Worm (Caenorhabditis elegans) whole organism, L1 larva: ENCODE measurements around the gene F16B12.1.

ENCODE experiments used
- C04F5.9 ChIP-seq: sonication (generic microtip); optimal IDR thresholded peaks from 2 replicates; lab custom pipeline; 2016; ENCODE audit warnings: missing genetic modification characterization, missing compliant biosample characterization
- C16A3.4 ChIP-seq: fragments of 150-350 bp; optimal IDR thresholded peaks from 2 replicates; lab custom pipeline; 2014; ENCODE audit warnings: missing biosample characterization, missing genetic modification characterization
- F16B12.6 ChIP-seq: fragments of 150-350 bp; optimal IDR thresholded peaks from 2 replicates; lab custom pipeline; 2014; ENCODE audit warnings: missing biosample characterization, missing genetic modification characterization
- ama-1 ChIP-seq: fragments of 150-350 bp; optimal IDR thresholded peaks from 2 replicates; lab custom pipeline; 2014
- blmp-1 ChIP-seq: fragments of 150-350 bp; optimal IDR thresholded peaks from 2 replicates; lab custom pipeline; 2014; ENCODE audit warnings: missing biosample characterization, missing genetic modification characterization
- ceh-63 ChIP-seq: fragments of 200-800 bp; sonication (Bioruptor generic); optimal IDR thresholded peaks from 2 replicates; lab custom pipeline; 2018; ENCODE audit warnings: mild to moderate bottlenecking, missing genetic modification characterization, missing compliant biosample characterization
- ceh-88 ChIP-seq: fragments of 200-800 bp; sonication (Bioruptor generic); IDR thresholded peaks from 2 replicates; pipeline ENCODE4 v1.3.6; 2022; ENCODE audit warnings: missing genetic modification characterization, missing compliant biosample characterization
- dpl-1 ChIP-seq, 3 experiments: fragments of 150-350 bp in 2 of 3; sonication (generic microtip) in 1 of 3; optimal IDR thresholded peaks; 2 replicates each; lab custom pipeline; 2014 to 2017; ENCODE audit warnings: missing biosample characterization in 3 of 3, missing genetic modification characterization in 3 of 3, missing genetic modification reagents in 3 of 3
- dsc-1 ChIP-seq: sonication (generic microtip); optimal IDR thresholded peaks from 2 replicates; lab custom pipeline; 2016; ENCODE audit warnings: mild to moderate bottlenecking, missing genetic modification characterization, missing compliant biosample characterization
- efl-1 ChIP-seq, 4 experiments: fragments of 150-350 bp; optimal IDR thresholded peaks in 3 of 4; peaks in 1 of 4; 1 replicate in 1 of 4; 2 replicates in 3 of 4; lab custom pipeline; 2014; ENCODE audit warnings: missing biosample characterization in 2 of 4, missing genetic modification characterization in 2 of 4, missing genetic modification reagents in 2 of 4
- egl-13 ChIP-seq: sonication (generic microtip); optimal IDR thresholded peaks from 2 replicates; lab custom pipeline; 2016; ENCODE audit warnings: missing genotype, missing genetic modification reagents, missing genetic modification characterization, missing compliant biosample characterization
- elt-2 ChIP-seq: sonication (generic microtip); optimal IDR thresholded peaks from 2 replicates; lab custom pipeline; 2016; ENCODE audit warnings: missing genetic modification characterization, mild to moderate bottlenecking, inconsistent platforms, missing compliant biosample characterization, missing genetic modification reagents
- elt-3 ChIP-seq, 6 experiments: fragments of 150-350 bp in 1 of 6; sonication (generic microtip); optimal IDR thresholded peaks; 2 replicates each; lab custom pipeline; 2017 to 2018; ENCODE audit warnings: missing biosample characterization in 6 of 6, missing genetic modification characterization in 6 of 6, inconsistent platforms in 1 of 6
- fkh-10 ChIP-seq: sonication (generic microtip); optimal IDR thresholded peaks from 2 replicates; lab custom pipeline; 2017; ENCODE audit warnings: missing biosample characterization, missing genetic modification reagents, missing genetic modification characterization
- fkh-8 ChIP-seq: sonication (generic microtip); optimal IDR thresholded peaks from 2 replicates; lab custom pipeline; 2016; ENCODE audit warnings: mild to moderate bottlenecking, missing genetic modification characterization, missing compliant biosample characterization
- fos-1 ChIP-seq: fragments of 150-350 bp; optimal IDR thresholded peaks from 2 replicates; lab custom pipeline; 2014; ENCODE audit warnings: missing biosample characterization, missing genetic modification characterization
- grh-1 ChIP-seq: fragments of 200-800 bp; sonication (Bioruptor generic); IDR thresholded peaks from 2 replicates; pipeline ENCODE4 v1.3.6; 2022; ENCODE audit warnings: missing genetic modification reagents, missing genetic modification characterization, missing compliant biosample characterization
- hlh-4 ChIP-seq: sonication (generic microtip); optimal IDR thresholded peaks from 2 replicates; lab custom pipeline; 2016; ENCODE audit warnings: mild to moderate bottlenecking, missing genetic modification characterization, missing compliant biosample characterization
- lin-14 ChIP-seq: fragments of 200-800 bp; sonication (Bioruptor generic); optimal IDR thresholded peaks from 2 replicates; lab custom pipeline; 2018; ENCODE audit warnings: mild to moderate bottlenecking, missing genetic modification characterization, moderate library complexity, missing compliant biosample characterization
- lin-35 ChIP-seq, 2 experiments: fragments of 150-350 bp; optimal IDR thresholded peaks; 2 replicates each; lab custom pipeline; 2014; ENCODE audit warnings: missing biosample characterization in 2 of 2, missing genetic modification characterization in 2 of 2, missing genetic modification reagents in 2 of 2
- lir-3 ChIP-seq: sonication (generic microtip); optimal IDR thresholded peaks from 2 replicates; lab custom pipeline; 2016; ENCODE audit warnings: mild to moderate bottlenecking, missing genetic modification characterization, moderate library complexity, missing compliant biosample characterization; ENCODE audit not compliant: poor library complexity
- mdl-1 ChIP-seq, 2 experiments: fragments of 150-350 bp; optimal IDR thresholded peaks; 2 replicates each; lab custom pipeline; 2014 to 2017; ENCODE audit warnings: missing biosample characterization in 2 of 2, missing genetic modification characterization in 2 of 2, inconsistent platforms in 1 of 2
- mep-1 ChIP-seq: fragments of 150-350 bp; optimal IDR thresholded peaks from 2 replicates; lab custom pipeline; 2014; ENCODE audit warnings: missing biosample characterization, missing genetic modification characterization
- nhr-19 ChIP-seq: fragments of 200-800 bp; sonication (Bioruptor generic); conservative IDR thresholded peaks from 2 replicates; pipeline ENCODE4 v1.3.6; 2022; ENCODE audit warnings: missing genetic modification characterization, missing compliant biosample characterization
- nhr-20 ChIP-seq: sonication (generic microtip); optimal IDR thresholded peaks from 2 replicates; lab custom pipeline; 2016; ENCODE audit warnings: mild to moderate bottlenecking, missing genetic modification characterization, missing compliant biosample characterization
- nhr-237 ChIP-seq: fragments of 150-350 bp; optimal IDR thresholded peaks from 2 replicates; lab custom pipeline; 2014; ENCODE audit warnings: missing biosample characterization, missing genetic modification characterization
- nhr-47 ChIP-seq: sonication (generic microtip); optimal IDR thresholded peaks from 2 replicates; lab custom pipeline; 2016; ENCODE audit warnings: mild to moderate bottlenecking, missing genetic modification characterization, moderate library complexity, missing compliant biosample characterization
- nhr-71 ChIP-seq: sonication (generic microtip); optimal IDR thresholded peaks from 2 replicates; lab custom pipeline; 2016; ENCODE audit warnings: mild to moderate bottlenecking, missing genetic modification characterization, moderate library complexity, missing compliant biosample characterization
- nhr-77 ChIP-seq: fragments of 150-350 bp; optimal IDR thresholded peaks from 2 replicates; lab custom pipeline; 2014; ENCODE audit warnings: missing biosample characterization, missing genetic modification characterization
- nhr-90 ChIP-seq: sonication (generic microtip); optimal IDR thresholded peaks from 2 replicates; lab custom pipeline; 2016; ENCODE audit warnings: mild to moderate bottlenecking, missing genetic modification characterization, missing compliant biosample characterization; ENCODE audit not compliant: poor library complexity
- pag-3 ChIP-seq: sonication (generic microtip); optimal IDR thresholded peaks from 2 replicates; lab custom pipeline; 2017; ENCODE audit warnings: missing genetic modification characterization, mild to moderate bottlenecking, missing compliant biosample characterization, antibody characterized with exemption, borderline replicate concordance; ENCODE audit not compliant: insufficient read depth
- pax-3 ChIP-seq: fragments of 200-800 bp; sonication (Bioruptor generic); optimal IDR thresholded peaks from 2 replicates; lab custom pipeline; 2018; ENCODE audit warnings: mild to moderate bottlenecking, missing genetic modification characterization, moderate library complexity, missing compliant biosample characterization
- pqm-1 ChIP-seq: sonication (generic microtip); optimal IDR thresholded peaks from 3 replicates; lab custom pipeline; 2017; ENCODE audit warnings: missing biosample characterization, missing genetic modification characterization
- rnt-1 ChIP-seq: sonication (generic microtip); optimal IDR thresholded peaks from 2 replicates; lab custom pipeline; 2016; ENCODE audit warnings: mild to moderate bottlenecking, missing genetic modification characterization, moderate library complexity, missing compliant biosample characterization
- snpc-4 ChIP-seq: fragments of 150-350 bp; optimal IDR thresholded peaks from 2 replicates; lab custom pipeline; 2014; ENCODE audit warnings: missing biosample characterization, missing genetic modification characterization
- snu-23 ChIP-seq: sonication (generic microtip); optimal IDR thresholded peaks from 2 replicates; lab custom pipeline; 2016; ENCODE audit warnings: missing genetic modification characterization, missing compliant biosample characterization
- sptf-1 ChIP-seq: fragments of 150-350 bp; optimal IDR thresholded peaks from 2 replicates; lab custom pipeline; 2014; ENCODE audit warnings: missing biosample characterization, missing genetic modification characterization
- swsn-7 ChIP-seq: sonication (generic microtip); optimal IDR thresholded peaks from 2 replicates; lab custom pipeline; 2016; ENCODE audit warnings: missing genetic modification characterization, missing compliant biosample characterization
- tbx-2 ChIP-seq: sonication (generic microtip); optimal IDR thresholded peaks from 2 replicates; lab custom pipeline; 2016; ENCODE audit warnings: missing genetic modification characterization, missing compliant biosample characterization
- tlp-1 ChIP-seq: fragments of 150-350 bp; optimal IDR thresholded peaks from 2 replicates; lab custom pipeline; 2014; ENCODE audit warnings: missing biosample characterization, missing genetic modification characterization
- unc-130 ChIP-seq: fragments of 150-350 bp; optimal IDR thresholded peaks from 2 replicates; lab custom pipeline; 2017; ENCODE audit warnings: missing biosample characterization, missing genetic modification characterization, inconsistent platforms
- unc-62 ChIP-seq: fragments of 150-350 bp; optimal IDR thresholded peaks from 2 replicates; lab custom pipeline; 2014; ENCODE audit warnings: missing biosample characterization, missing genetic modification reagents, missing genetic modification characterization
- unc-86 ChIP-seq: sonication (generic microtip); optimal IDR thresholded peaks from 2 replicates; lab custom pipeline; 2016; ENCODE audit warnings: missing genetic modification characterization, missing compliant biosample characterization
- unc-98 ChIP-seq: fragments of 200-800 bp; sonication (Bioruptor generic); IDR thresholded peaks from 2 replicates; pipeline ENCODE4 v1.3.6; 2022; ENCODE audit warnings: missing genetic modification characterization, missing compliant biosample characterization
- xbp-1 ChIP-seq: sonication (generic microtip); optimal IDR thresholded peaks from 2 replicates; lab custom pipeline; 2016; ENCODE audit warnings: missing genetic modification characterization, missing compliant biosample characterization
- ztf-11 ChIP-seq, 2 experiments: sonication (generic microtip); optimal IDR thresholded peaks; 2 replicates each; lab custom pipeline; 2016 to 2017; ENCODE audit warnings: missing genetic modification characterization in 2 of 2, missing biosample characterization in 1 of 2, missing compliant biosample characterization in 1 of 2

Gene F16B12.1

ce11 chrX:14108245-14108644 is 22.9 kb downstream of the F16B12.1 start, which contains the start of gene F16B12.7:
F16B12.7 (plus strand) TSS chrX:14108545.
- TF ChIP-seq nhr-47: no peak
- no peak for TF ChIP-seq tlp-1 (tag; lab: Kevin White, UChicago)
- TF ChIP-seq efl-1 (optimal IDR thresholded peaks at IDR 0.05; lab: Kevin White, UChicago): no peak
- peak in 1 of 2 experiments; percentile 12 for TF ChIP-seq efl-1 (GFP tag; optimal IDR thresholded peaks at IDR 0.05 in 1 of 2; lab: Kevin White, UChicago)
- TF ChIP-seq, all 84 proteins: peak for 1

DNA sequence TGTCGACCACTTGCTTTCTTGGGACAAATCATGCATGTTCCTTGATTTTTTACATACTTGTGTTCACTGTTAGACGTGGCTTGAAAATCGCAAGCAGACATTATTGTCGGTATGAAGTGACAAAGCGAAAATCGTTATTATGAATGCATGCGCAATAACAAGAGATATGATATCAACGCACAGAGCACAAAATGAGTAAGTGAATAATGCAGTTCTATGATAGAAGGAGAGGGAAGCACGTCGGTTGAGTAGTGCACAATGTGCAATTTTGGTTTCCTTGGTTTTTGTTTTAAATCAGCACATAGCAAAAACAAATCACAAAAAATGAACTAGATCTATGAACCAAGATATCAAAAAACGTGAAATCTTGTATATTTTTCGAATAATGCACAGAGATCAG is 28.0 kb downstream of the F16B12.1 start, which contains the start of gene nhr-281:
Gene nhr-281, minus strand, starts transcription at position 101 of the 400 bp plus-strand sequence.
- no peak for TF ChIP-seq unc-98 (GFP tag; lab: Robert Waterston, UW)
- TF ChIP-seq blmp-1: no peak
- no peak for TF ChIP-seq pag-3
- TF ChIP-seq sptf-1: no peak
- TF ChIP-seq C16A3.4 (tag; lab: Kevin White, UChicago): no peak
- no peak for TF ChIP-seq unc-130 (tag; lab: Kevin White, UChicago)
- TF ChIP-seq C04F5.9 (tag; lab: Kevin White, UChicago): no peak
- no peak for TF ChIP-seq mep-1 (tag; lab: Kevin White, UChicago)
- no peak for TF ChIP-seq unc-86
- no peak for TF ChIP-seq hlh-4 (tag; lab: Kevin White, UChicago)
- TF ChIP-seq ama-1 (lab: Kevin White, UChicago): no peak
- TF ChIP-seq F16B12.6: no peak
- no peak for TF ChIP-seq rnt-1 (tag; lab: Kevin White, UChicago)
- TF ChIP-seq tbx-2 (tag; lab: Kevin White, UChicago): no peak
- TF ChIP-seq unc-62 (GFP tag; lab: Kevin White, UChicago): no peak
- no peak for TF ChIP-seq elt-3 (tag; optimal IDR thresholded peaks at IDR 0.05; lab: Kevin White, UChicago)

- TF ChIP-seq mdl-1 (tag; optimal IDR thresholded peaks at IDR 0.05; lab: Kevin White, UChicago) (peak in 1 of 2 experiments; percentile 16), egl-13 (tag; lab: Kevin White, UChicago) (no peak), snpc-4 (tag; lab: Kevin White, UChicago) (no peak), pax-3 (tag; lab: Kevin White, UChicago) (peak; percentile 8), fkh-8 (no peak), nhr-47 (peak; percentile 37), nhr-19 (GFP tag; lab: Robert Waterston, UW) (peak; percentile 34; the same call in 1 of the 2 replicates), nhr-20 (peak; percentile 41), lin-35 (GFP tag; optimal IDR thresholded peaks at IDR 0.05; lab: Kevin White, UChicago) (peak in 1 of 2 experiments; percentile 70), elt-2 (tag; lab: Kevin White, UChicago) (peak; percentile 36), lir-3 (tag; lab: Kevin White, UChicago) (no peak), lin-14 (no peak), tbx-2 (tag; lab: Kevin White, UChicago) (peak; percentile 29), dsc-1 (tag; lab: Kevin White, UChicago) (peak; percentile 43), rnt-1 (tag; lab: Kevin White, UChicago) (peak; percentile 39), dpl-1 (GFP tag; optimal IDR thresholded peaks at IDR 0.05; lab: Kevin White, UChicago) (peak in 2 of 3 experiments; percentile 4 to 15), pqm-1 (tag; lab: Kevin White, UChicago) (no peak), xbp-1 (tag; lab: Kevin White, UChicago) (peak; percentile 24), elt-3 (tag; optimal IDR thresholded peaks at IDR 0.05; lab: Kevin White, UChicago) (peak in 1 of 6 experiments; percentile 24), nhr-237 (no peak), blmp-1 (peak; percentile 44), snu-23 (GFP tag; lab: Kevin White, UChicago) (peak; percentile 64), ceh-88 (GFP tag; lab: Robert Waterston, UW) (no peak), fkh-10 (GFP tag; lab: Kevin White, UChicago) (peak; percentile 10), C16A3.4 (tag; lab: Kevin White, UChicago) (peak; percentile 23), fos-1 (tag; lab: Kevin White, UChicago) (peak; percentile 9), nhr-71 (peak; percentile 49), grh-1 (GFP tag; lab: Robert Waterston, UW) (peak; percentile 13; the same call in 1 of the 2 replicates), nhr-77 (tag; lab: Kevin White, UChicago) (peak; percentile 28), nhr-90 (tag; lab: Kevin White, UChicago) (peak; percentile 51), ceh-63 (GFP tag; lab: Kevin White, UChicago) (no peak), ztf-11 (tag; optimal IDR thresholded peaks at IDR 0.05; lab: Kevin White, UChicago) (peak in 1 of 2 experiments; percentile 8), unc-98 (GFP tag; lab: Robert Waterston, UW) (no peak), swsn-7 (tag; lab: Kevin White, UChicago) (peak; percentile 27)
These were observed 30.3 kb downstream of the F16B12.1 start, which contains the start of gene F28H6.7 for ce11 chrX:14115480-14116161. F28H6.7 (plus strand) TSS chrX:14116111.
